Fruit fly (Drosophila melanogaster): ENCODE results near the gene CG32816.

dm6 chrX:441295-441694, 29.2 kb downstream of the CG32816 start:
- TF ChIP-seq CG8478 (optimal IDR thresholded peaks at IDR 0.05) (no peak), psq (optimal IDR thresholded peaks at IDR 0.05) (no peak), Dll (optimal IDR thresholded peaks at IDR 0.05) (no peak), pan (optimal IDR thresholded peaks at IDR 0.05) (no peak)
